Fruit fly (Drosophila melanogaster) whole organism, prepupa: Measurements from ENCODE around the gene CG3609.

Experiments
- CG11902 ChIP-seq: fragments of 200-800 bp; sonication (Bioruptor generic); optimal IDR thresholded peaks from 3 replicates; lab custom pipeline; 2016; ENCODE audit warnings: missing biosample characterization, missing genetic modification characterization
- Lpt ChIP-seq: fragments of 200-800 bp; sonication (Bioruptor generic); optimal IDR thresholded peaks from 3 replicates; lab custom pipeline; 2016; ENCODE audit warnings: missing biosample characterization, missing genetic modification characterization
- dsx ChIP-seq: fragments of 200-800 bp; optimal IDR thresholded peaks from 3 replicates; lab custom pipeline; 2019; ENCODE audit warnings: missing biosample characterization, mild to moderate bottlenecking, missing genetic modification characterization, moderate library complexity; ENCODE audit not compliant: poor library complexity, severe bottlenecking
- salr ChIP-seq, 2 experiments: fragments of 200-800 bp; sonication (Bioruptor generic); optimal IDR thresholded peaks; 3 replicates each; lab custom pipeline; 2016 to 2018; ENCODE audit warnings: missing biosample characterization in 2 of 2, missing genetic modification characterization in 2 of 2, mild to moderate bottlenecking in 1 of 2

DNA sequence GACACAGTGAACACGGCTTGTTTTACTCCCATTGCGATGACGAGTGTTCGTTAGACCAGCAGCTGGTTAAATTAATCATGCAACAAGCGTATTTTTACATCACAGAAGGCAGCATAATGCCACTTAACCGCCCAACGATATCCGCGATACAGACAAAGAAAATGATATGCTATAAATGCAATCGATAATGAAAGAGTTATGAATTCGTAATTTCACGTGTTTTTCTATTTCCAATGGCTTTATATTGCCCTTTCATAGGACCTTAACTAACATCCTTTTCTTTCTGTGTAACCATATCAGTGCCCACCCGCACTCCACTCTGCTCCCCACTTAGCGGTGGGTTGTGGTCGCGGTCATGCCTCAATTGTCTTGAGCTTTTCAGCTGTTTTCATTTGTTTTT lies 38.7 kb upstream of the CG3609 start:
- TF ChIP-seq CG11902 (GFP tag; lab: Kevin White, UChicago) (no peak), Lpt (GFP tag; lab: Kevin White, UChicago) (peak; percentile 43), dsx (no peak), salr (GFP tag; optimal IDR thresholded peaks at IDR 0.05; lab: Kevin White, UChicago) (no peak)
